Worm (Caenorhabditis elegans) whole organism, L4/young adult: Measurements from ENCODE around the gene irld-36.
"Not testable (repeated sequence)": the region's sequence is repeated elsewhere in the genome, so short reads cannot be mapped to it uniquely, and the experiment has no call there.

Source experiments
- W03F9.2 ChIP-seq: fragments of 150-350 bp; optimal IDR thresholded peaks from 2 replicates; lab custom pipeline; 2014; ENCODE audit warnings: missing biosample characterization, missing genetic modification characterization
- dao-5 ChIP-seq: sonication (generic microtip); optimal IDR thresholded peaks from 2 replicates; lab custom pipeline; 2016; ENCODE audit warnings: missing genotype, missing genetic modification characterization, moderate library complexity, missing compliant biosample characterization
- him-1 ChIP-seq: sonication (generic microtip); optimal IDR thresholded peaks from 2 replicates; lab custom pipeline; 2016; ENCODE audit warnings: missing genotype, missing genetic modification reagents, missing genetic modification characterization, missing compliant biosample characterization

The irld-36 gene

DNA sequence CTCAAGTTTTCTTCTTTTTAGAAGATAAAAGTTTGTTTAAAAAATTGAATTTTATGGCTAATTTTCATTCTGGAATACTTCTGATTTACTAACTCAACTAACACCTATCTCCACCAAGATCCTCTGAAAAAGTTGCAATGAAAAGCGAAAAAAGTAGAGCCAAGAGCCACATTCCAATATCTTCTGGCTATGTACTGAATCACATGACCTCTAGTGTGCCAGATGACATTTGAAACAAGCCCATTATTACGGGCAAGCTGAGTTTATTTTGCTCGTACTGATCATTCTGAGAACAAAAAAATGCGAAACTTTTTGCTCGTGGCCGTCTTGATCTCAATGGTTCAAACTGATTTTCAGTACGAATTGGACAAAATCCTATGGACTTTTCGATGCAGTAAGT, at the start of gene irld-36:
irld-36 (plus strand) TSS at position 301 of the 400 bp plus-strand sequence.
- no peak for TF ChIP-seq him-1
- TF ChIP-seq W03F9.2 (tag; lab: Kevin White, UChicago) = no peak
- TF ChIP-seq dao-5 = no peak

DNA sequence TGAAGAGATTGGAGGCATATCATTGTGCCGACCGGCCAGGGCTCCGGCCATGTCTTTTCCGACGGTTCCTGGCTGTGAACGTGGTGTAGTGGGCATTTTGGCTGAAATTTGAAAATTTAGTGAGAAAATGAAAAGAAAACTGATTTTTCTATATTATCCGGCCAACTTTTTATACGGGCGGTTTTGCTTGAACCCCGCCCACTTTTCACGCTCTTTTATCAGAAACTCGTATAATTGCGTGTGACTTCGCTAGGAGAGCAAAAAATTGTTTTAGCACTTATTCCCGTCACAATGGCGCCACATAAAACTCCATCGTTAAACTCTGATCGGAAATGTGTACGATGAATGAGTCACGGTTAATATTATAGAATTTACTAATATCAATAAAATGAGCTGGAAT, 47.0 kb upstream of the irld-36 start, which contains the start of gene C08E3.13:
C08E3.13 (minus strand) TSS at position 101 of the 400 bp plus-strand sequence.
- TF ChIP-seq W03F9.2 (tag; lab: Kevin White, UChicago); him-1; dao-5: not testable (repeated sequence)

DNA sequence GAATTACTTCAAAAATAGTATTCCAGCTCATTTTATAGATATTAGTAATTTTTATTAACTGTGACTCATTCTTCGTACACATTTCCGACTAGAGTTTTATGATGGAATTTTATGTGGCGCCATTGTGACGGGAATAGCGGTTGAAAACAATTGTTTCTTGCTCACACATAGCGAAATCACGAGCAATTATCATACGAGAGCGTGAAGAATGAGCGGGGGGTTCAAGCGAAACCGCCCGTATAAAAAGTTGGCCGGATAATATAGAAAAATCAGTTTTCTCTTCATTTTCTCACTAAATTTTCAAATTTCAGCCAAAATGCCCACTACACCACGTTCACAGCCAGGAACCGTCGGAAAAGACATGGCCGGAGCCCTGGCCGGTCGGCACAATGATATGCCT, 45.7 kb upstream of the irld-36 start, which contains the start of gene C08E3.1:
C08E3.1 (plus strand) TSS at position 301 of the 400 bp plus-strand sequence.
- not testable (repeated sequence) for TF ChIP-seq W03F9.2 (tag; lab: Kevin White, UChicago); him-1; dao-5

DNA sequence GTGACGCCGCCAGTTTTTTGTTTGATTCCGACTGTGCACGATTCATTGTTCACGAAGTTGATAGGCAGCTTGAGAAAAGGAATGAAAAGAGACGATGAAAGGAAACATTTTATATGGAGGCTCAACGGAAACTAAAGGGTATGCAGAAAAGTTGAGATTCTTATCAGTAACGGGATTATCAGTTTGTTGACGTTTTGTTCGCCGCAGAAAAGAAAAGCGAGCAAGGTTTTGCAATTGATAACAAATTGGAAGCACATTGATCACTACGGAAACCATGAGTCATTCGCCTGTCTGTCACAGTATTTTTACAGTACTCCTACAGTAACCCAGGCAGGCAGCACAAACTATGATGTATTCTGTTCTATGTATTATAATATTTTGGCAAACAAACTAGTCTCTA, 43.2 kb upstream of the irld-36 start:
- TF ChIP-seq dao-5 (no peak), W03F9.2 (tag; lab: Kevin White, UChicago) (no peak), him-1 (no peak)

DNA sequence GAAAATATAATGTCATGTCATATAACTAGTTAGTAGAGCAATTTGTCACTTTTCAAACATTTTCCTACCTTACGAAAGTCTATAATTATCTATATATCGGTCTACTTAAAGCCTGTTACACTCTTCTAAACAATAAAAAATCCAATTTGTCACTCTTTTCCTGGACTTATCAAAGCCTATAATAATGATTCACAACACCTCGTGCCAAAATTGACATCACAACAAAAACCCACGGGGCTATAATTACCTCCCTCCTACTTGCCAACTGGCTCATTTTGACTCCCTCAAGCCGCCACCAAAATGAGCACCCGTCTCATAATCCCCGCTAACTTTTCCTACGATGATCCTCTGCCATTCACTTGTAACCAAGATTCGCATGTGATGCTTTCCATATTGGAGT, 42.8 kb upstream of the irld-36 start, which contains the start of gene srg-20:
srg-20 (plus strand) TSS at position 301 of the 400 bp plus-strand sequence.
- not testable (repeated sequence) for TF ChIP-seq W03F9.2 (tag; lab: Kevin White, UChicago); him-1; dao-5

DNA sequence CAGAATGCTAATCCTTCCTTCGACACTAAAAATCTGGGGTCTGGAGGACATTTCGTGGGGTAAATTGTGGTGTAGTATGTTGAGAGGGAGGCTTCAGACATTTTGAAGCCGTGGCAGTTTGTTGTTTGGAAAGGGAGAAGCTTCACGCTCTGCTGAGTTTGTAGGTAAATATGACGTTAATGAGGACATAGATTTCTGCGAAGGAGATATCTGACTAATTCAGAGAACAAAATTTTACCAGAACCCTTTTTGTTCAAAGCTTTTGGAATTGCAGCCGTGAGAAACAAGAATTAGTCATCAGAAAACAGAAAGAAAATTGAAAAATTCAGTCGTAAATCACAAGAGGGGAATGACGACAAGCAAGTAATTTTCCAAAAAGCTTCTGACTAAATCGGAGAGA, 38.7 kb upstream of the irld-36 start, which contains the start of gene srh-72:
srh-72 (minus strand) TSS at position 101 of the 400 bp plus-strand sequence.
- no peak for TF ChIP-seq him-1
- no peak for TF ChIP-seq dao-5
- TF ChIP-seq W03F9.2 (tag; lab: Kevin White, UChicago) = no peak

DNA sequence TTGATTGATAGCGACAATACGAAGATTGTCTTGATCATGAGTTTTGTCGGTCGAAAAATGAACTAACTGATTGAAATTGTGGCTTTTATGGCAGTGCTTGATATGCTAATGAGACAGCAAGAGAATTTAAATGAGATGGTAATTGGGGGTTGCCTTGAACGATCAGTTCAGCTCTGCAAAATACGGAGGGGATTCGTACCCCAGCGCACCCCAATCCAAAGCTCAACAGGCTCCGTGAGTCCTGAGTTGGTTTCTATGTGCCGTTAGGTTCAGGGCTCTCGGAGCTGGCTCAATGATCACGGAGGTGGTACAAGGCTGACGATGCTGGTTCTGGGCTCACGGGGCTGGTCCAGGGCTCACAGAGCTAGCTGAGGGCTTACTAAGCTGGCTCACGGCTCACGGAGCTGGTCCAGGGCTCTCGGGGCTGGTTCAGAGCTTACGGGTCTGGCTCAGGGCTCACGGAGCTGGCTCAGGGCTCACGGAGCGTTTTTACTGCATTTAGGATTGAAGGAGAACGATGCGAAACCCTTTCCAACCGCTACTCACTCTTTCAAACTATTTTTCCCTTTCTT, 34.3 kb upstream of the irld-36 start, which contains the start of gene ZC204.6:
ZC204.6 (minus strand) TSS at position 51 of the 572 bp plus-strand sequence.
- TF ChIP-seq dao-5 (no peak), him-1 (no peak), W03F9.2 (tag; lab: Kevin White, UChicago) (no peak)

DNA sequence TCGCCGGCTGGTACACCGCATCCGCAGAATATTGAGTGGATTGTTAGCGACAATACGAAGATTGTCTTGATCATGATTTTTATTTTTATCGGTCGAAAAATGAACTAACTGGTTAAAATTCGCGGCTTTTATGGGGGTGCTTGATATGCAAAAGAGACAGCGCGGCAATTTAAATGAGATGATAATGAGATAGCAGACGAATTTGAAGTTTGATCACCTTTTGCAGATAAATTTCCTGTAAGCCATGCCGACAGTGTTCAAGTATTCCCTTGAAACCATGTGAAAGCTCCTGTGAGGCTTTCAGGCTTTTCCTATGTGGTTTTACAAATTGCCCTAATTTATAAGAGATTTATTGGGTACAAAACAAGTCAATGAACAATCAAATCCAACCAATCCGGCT, 33.0 kb upstream of the irld-36 start, which contains the start of gene ZC204.17:
ZC204.17 (minus strand) TSS at position 101 of the 400 bp plus-strand sequence.
- no peak for TF ChIP-seq dao-5

DNA sequence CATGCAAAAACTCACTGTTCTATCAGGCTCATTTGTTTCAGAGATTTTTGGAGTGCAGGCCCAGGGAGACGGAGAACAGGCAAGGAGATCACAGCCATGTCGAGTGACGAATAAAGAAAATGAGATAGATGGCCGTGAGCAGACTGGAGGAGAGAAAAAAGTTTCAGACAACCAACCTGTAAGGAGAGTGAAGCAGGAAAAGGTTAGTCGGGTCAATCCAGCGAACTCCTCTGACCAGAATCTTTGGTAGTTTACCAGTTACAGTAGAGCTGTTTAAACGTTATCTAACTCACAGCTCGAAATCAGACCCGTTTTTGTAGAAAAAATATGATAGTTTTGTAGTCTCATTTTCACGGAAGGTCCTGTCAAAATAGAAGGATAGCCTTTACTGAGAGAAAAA, 30.4 kb upstream of the irld-36 start, which contains the start of gene fbxb-21:
fbxb-21 (minus strand) TSS at position 101 of the 400 bp plus-strand sequence.
- TF ChIP-seq W03F9.2 (tag; lab: Kevin White, UChicago) (no peak), dao-5 (no peak), him-1 (no peak)

DNA sequence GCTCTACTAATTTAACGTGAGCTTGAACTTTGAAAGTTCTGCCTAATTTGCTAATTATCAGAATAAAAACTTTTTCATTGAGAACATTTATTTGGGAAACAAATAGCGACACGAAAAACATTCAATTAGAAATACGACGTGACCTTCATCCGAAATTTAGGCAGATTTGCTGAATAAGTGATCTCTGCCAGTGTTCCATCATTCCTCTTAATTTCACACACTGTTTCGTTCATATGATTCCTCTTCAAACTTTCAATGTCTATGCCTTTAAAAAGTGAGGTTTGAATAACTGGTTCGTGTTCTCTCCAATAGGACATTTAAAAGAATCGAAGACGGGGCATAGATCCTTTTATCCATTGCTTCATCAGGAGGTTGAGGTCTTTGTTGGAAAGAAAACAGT, 28.7 kb upstream of the irld-36 start, which contains the start of gene fbxb-20:
fbxb-20 (minus strand) TSS at position 101 of the 400 bp plus-strand sequence.
- no peak for TF ChIP-seq dao-5
- no peak for TF ChIP-seq W03F9.2 (tag; lab: Kevin White, UChicago)
- TF ChIP-seq him-1 = no peak

DNA sequence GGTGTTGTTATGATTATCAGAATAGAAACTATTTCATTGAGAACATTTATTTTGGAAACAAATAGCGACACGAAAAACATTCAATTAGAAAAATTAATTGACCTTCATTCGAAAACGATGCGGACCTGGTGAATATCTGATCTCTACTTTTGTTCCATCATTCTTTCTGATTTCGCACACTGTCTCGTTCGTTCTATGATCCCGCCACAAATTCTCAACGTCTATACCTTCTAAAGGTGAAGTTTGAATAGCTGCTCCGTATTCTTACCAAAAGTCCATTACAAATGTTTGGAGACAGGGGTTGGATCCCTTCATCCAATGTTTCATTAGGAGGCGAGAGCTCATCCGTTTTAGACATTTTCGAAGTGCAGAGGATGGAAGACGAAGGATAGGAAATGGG, 27.4 kb upstream of the irld-36 start, which contains the start of gene fbxb-16:
fbxb-16 (minus strand) TSS at position 101 of the 400 bp plus-strand sequence.
- no peak for TF ChIP-seq him-1
- no peak for TF ChIP-seq dao-5
- TF ChIP-seq W03F9.2 (tag; lab: Kevin White, UChicago) = no peak

DNA sequence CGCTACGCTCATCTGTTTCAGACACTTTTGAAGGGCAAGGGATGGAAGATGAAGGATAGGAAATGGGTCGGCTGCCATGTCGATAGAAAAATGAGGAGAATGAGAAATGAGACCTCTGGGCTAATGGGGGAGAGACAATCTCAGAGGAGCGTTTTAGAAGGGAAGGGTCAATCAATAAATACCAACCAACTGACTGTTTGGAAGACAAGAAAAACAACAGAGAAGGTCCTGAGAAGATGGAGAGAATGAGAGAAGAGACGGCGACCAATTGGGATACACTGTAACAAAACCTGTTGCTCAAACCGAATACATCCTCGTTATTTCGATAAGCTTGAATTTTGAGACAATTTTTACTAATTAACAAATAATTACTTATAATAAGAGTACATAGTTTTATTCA, 25.8 kb upstream of the irld-36 start, which contains the start of gene fbxb-15:
fbxb-15 (minus strand) TSS at position 101 of the 400 bp plus-strand sequence.
- TF ChIP-seq dao-5 = no peak
- no peak for TF ChIP-seq W03F9.2 (tag; lab: Kevin White, UChicago)
- TF ChIP-seq him-1 = no peak

DNA sequence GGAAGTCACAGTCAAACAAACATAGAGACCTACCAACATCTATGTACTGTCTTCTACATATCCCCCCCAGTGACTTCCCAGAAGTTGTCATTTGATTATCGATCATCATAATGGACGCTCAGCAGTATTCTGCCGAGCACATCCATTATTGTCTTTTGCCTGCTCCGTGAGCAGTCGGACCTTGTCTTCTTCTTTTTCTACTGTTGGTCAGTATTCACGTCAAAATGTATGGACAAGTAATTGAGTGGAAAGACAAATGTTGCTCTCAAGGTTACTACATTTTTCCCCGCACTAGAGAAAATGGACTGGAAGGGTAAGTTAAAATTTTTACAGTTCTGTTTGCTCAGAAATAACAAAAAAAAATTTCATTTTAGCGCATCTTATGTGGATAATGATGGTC, 24.3 kb upstream of the irld-36 start, which contains the start of gene btb-12:
btb-12 (plus strand) TSS at position 301 of the 400 bp plus-strand sequence.
- no peak for TF ChIP-seq him-1
- no peak for TF ChIP-seq W03F9.2 (tag; lab: Kevin White, UChicago)
- TF ChIP-seq dao-5 = no peak

DNA sequence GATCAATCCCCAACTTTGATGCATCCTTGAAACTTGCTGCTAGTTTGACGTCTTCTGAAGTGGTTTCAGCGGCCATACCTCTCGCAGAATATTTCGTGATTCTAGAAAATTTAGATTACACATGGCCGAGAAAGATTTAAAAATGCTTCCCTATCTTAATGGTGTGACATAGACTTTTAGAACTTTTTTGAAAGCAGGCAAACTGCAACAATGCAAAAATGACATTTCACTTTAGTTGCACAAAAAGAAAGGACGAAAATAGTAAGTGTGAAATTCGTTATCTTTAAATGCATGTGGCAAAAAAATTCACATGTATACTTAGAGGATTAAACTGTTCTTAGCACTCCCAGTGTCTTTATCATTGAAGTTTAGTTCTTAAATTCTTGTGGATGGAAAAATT, 22.0 kb upstream of the irld-36 start, which contains the start of gene ZC204.12:
ZC204.12 (minus strand) TSS at position 101 of the 400 bp plus-strand sequence.
- TF ChIP-seq W03F9.2 (tag; lab: Kevin White, UChicago) (no peak), dao-5 (no peak), him-1 (no peak)

DNA sequence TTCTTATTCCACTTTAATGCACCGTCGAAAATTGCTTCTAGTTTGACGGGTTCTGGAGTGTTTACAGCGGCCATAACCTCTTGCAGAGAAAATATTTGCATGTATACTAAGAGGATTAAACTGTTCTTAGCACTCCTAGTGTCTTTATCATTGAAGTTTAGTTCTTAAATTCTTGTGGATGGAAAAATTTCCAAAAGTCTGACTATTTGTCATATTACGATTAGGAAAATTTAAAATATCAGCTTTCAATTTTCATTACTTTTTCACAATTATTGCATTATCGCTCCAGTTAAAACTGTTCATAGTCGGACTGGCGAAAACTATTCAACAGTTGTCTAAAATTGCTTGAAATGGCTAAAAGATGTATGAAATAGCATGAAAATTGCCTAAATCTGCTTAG, 18.3 kb upstream of the irld-36 start, which contains the start of gene ZC204.13:
ZC204.13 (minus strand) TSS at position 101 of the 400 bp plus-strand sequence.
- TF ChIP-seq him-1; W03F9.2 (tag; lab: Kevin White, UChicago); dao-5: not testable (repeated sequence)
